Fruit fly (Drosophila melanogaster) Kc167 (cell line): ENCODE data around the gene Cog3.

Experiments
- Myc ChIP-seq: fragments of >200 bp; optimal IDR thresholded peaks from 2 replicates; lab custom pipeline; 2017; ENCODE audit warnings: missing external identifiers
- h ChIP-seq: fragments of >200 bp; optimal IDR thresholded peaks from 3 replicates; lab custom pipeline; 2018; ENCODE audit warnings: missing external identifiers
- ttk ChIP-seq: sonication (Bioruptor generic); optimal IDR thresholded peaks from 2 replicates; lab custom pipeline; 2017; ENCODE audit warnings: missing external identifiers

DNA sequence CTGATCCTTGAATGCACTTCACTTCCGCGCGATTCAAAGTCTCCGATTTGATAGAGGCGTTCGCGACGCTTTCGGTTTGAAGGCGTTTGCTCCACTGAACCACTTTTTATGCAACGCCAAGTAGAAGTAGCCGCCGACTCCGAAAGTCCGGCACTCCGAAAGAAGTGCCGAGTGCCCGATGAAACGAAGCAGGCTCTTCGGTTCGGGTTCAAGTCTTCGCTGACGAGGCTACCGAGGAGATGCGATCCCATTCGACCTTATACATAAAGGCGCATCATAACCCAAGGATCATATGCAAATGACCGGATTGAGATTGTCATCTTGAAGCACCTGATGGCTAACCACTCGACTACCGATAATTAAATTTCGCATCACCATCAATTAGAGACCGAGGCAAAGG is 34.1 kb upstream of the Cog3 start, which contains the start of gene CG15414:
- TF ChIP-seq Myc (lab: Kevin White, UChicago) (no peak), h (no peak), ttk (lab: Kevin White, UChicago) (no peak)
